Fruit fly (Drosophila melanogaster) Kc167 (cell line): ENCODE measurements around the gene CG42784.

ENCODE experiments used
- Myc ChIP-seq: fragments of >200 bp; optimal IDR thresholded peaks from 2 replicates; lab custom pipeline; 2017; ENCODE audit warnings: missing external identifiers
- Sin3A ChIP-seq: fragments of >200 bp; optimal IDR thresholded peaks from 2 replicates; lab custom pipeline; 2018; ENCODE audit warnings: missing external identifiers
- h ChIP-seq: fragments of >200 bp; optimal IDR thresholded peaks from 3 replicates; lab custom pipeline; 2018; ENCODE audit warnings: missing external identifiers
- insv ChIP-seq: fragments of >200 bp; optimal IDR thresholded peaks from 3 replicates; lab custom pipeline; 2018; ENCODE audit warnings: missing external identifiers
- psq ChIP-seq: fragments of >200 bp; optimal IDR thresholded peaks from 2 replicates; lab custom pipeline; 2017; ENCODE audit warnings: missing external identifiers
- ttk ChIP-seq: sonication (Bioruptor generic); optimal IDR thresholded peaks from 2 replicates; lab custom pipeline; 2017; ENCODE audit warnings: missing external identifiers

The CG42784 gene

DNA sequence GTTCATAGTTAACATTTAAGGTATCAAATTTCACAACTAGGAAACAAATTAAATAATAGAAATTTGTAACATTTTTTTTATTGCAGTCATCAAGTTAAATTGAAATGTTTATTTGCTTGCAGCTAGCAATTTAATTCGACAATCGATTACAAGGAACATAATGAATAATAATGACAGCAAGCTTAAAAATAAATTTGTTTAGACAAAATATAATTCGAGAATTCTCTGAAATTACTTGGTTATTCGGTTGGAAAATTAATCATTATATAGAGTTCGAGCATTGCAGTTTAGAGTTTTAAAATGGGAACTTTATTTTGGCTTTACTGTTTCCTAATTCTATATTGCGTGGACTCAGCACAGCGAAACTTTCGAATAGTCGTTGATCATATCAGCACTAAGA is 115.5 kb downstream of the CG42784 start, which contains the start of gene CG33643:
Gene CG33643, plus strand, starts transcription at position 301 of the 400 bp plus-strand sequence.
- TF ChIP-seq psq (lab: Kevin White, UChicago) (no peak), ttk (lab: Kevin White, UChicago) (no peak), Myc (lab: Kevin White, UChicago) (no peak), Sin3A (lab: Kevin White, UChicago) (no peak), h (no peak), insv (lab: Kevin White, UChicago) (no peak)

DNA sequence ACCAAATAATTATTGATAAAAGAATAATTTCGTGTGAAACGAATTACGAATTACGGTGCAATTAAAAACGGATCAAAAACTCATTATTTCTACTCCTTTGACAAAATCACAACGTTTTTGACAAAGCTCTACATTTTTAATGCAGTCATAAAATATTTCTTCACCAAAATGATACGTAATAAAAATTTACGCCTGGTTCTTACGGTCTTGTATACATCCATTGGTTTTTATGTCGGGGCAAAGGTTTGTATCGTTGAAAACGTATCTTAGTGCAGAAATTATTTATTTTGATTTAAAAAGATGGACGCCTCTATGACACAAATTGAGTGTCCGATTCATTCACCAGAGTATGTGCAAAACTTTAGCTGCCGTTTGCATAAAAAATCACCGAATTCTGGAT is 116.6 kb downstream of the CG42784 start, which contains the start of gene CG33644:
Gene CG33644, plus strand, starts transcription at position 301 of the 400 bp plus-strand sequence.
- TF ChIP-seq psq (lab: Kevin White, UChicago) (no peak), insv (lab: Kevin White, UChicago) (no peak), Sin3A (lab: Kevin White, UChicago) (no peak), Myc (lab: Kevin White, UChicago) (no peak), h (no peak), ttk (lab: Kevin White, UChicago) (no peak)

DNA sequence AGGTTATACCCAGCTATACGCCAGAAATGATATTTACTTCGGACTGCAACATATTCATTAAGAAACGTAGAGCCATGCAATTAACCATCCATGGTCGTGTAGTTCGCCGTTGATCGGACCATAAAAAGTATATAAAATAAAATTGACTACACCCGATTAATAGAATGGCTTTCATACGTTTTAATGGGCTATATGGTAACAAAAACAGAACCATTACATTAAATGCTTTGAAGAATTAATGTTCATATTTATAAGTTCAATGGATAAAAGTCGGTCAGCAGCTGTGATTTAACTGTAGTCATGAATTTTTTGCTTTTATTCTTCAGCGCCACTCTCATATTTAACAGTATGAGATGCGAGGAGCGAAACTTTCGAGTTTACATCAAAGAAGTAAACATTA is 117.3 kb downstream of the CG42784 start, which contains the start of gene CG33645:
Gene CG33645, plus strand, starts transcription at position 301 of the 400 bp plus-strand sequence.
- TF ChIP-seq ttk (lab: Kevin White, UChicago) = no peak
- TF ChIP-seq Myc (lab: Kevin White, UChicago) = no peak
- TF ChIP-seq h = no peak
- TF ChIP-seq Sin3A (lab: Kevin White, UChicago) = no peak
- TF ChIP-seq insv (lab: Kevin White, UChicago) = no peak
- no peak for TF ChIP-seq psq (lab: Kevin White, UChicago)

DNA sequence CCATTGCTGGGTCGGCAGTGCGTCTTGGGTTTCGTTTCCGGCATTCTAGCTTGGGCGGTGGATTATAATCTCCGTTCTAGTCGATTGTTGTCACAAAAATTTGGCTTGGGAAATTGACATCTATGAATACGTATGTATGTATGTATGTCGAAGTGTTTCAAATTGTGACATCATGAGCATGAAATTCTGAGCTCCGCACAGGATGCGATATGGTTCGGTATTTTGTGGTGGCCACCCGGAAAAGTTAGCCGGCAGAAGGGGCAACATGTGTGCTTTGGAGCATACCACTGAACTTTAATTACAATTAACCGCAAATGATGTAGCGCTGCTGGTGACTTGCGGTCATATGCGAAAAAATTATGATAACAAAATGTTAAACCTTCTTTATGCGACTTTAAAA is 120.4 kb downstream of the CG42784 start, which contains the start of gene CG15638:
Gene CG15638, minus strand, starts transcription at position 101 of the 400 bp plus-strand sequence.
- TF ChIP-seq ttk (lab: Kevin White, UChicago) = no peak
- TF ChIP-seq Myc (lab: Kevin White, UChicago) = no peak
- TF ChIP-seq psq (lab: Kevin White, UChicago) = no peak
- TF ChIP-seq Sin3A (lab: Kevin White, UChicago) = no peak
- TF ChIP-seq insv (lab: Kevin White, UChicago) = no peak
- no peak for TF ChIP-seq h

DNA sequence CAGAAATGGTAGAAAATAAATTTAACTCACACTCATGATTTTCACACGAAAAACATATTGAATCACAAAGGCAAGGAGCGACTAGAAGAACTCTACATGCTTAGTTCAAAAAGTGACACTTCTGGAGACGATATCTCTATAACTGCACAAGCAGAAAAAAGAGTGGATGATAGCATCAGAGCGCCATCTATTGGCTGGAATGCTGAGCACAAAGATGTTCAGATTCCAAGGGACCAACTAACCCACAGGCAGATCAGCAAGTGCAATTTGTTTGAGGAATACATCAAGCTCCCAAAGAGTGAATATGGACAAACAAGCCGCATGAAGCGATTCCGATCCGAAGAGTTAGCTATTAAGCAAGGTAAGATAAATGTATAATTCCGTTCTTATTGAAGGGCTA is 125.5 kb downstream of the CG42784 start, which contains the start of gene CG16852:
Gene CG16852, plus strand, starts transcription at position 48 of the 400 bp plus-strand sequence.
- TF ChIP-seq psq (lab: Kevin White, UChicago) (no peak), insv (lab: Kevin White, UChicago) (no peak), Myc (lab: Kevin White, UChicago) (no peak), Sin3A (lab: Kevin White, UChicago) (no peak), h (no peak), ttk (lab: Kevin White, UChicago) (no peak)

DNA sequence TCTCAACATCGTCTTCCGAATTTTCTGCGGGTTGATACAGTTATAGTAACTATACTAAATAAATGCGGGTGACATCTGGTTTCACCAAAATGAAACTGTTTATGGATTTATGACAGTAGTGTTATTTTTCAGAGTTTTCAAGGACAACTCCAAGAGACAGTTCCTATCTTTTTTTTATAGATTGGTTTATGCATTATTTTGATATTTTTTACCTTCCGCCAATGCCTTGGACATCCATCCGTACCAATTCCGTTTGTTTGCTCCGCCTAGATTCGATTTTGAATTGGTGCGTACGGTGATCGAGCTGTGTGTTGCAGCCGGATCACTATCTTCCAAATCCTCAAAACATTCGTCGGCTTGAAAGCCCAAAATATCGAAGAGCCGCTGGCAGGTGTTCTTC is 126.7 kb downstream of the CG42784 start, which contains the start of gene CG16853:
Gene CG16853, plus strand, starts transcription at position 301 of the 400 bp plus-strand sequence.
- no peak for TF ChIP-seq psq (lab: Kevin White, UChicago)
- TF ChIP-seq insv (lab: Kevin White, UChicago) = no peak
- TF ChIP-seq h = no peak
- TF ChIP-seq Sin3A (lab: Kevin White, UChicago) = no peak
- TF ChIP-seq Myc (lab: Kevin White, UChicago) = no peak
- no peak for TF ChIP-seq ttk (lab: Kevin White, UChicago)

DNA sequence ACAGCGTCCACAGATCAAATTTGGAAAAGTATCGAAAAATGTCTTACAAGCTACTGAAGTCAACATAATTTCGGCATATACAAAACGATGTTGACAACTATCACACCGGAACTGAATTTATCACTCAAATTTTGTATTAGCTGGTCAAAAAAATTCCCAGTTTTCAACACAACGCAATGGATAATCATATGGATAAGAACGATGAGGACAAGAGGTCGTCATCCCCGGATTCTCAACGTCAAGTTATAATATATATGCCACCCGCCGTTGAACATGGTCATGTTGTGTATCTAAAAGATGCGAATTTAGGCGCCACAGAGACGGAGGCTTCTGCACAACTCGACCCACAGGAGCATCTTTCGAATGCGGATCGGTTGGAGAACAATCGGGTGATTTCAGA is 127.2 kb downstream of the CG42784 start, which contains the start of gene CG9263:
Gene CG9263, minus strand, starts transcription at position 101 of the 400 bp plus-strand sequence.
- TF ChIP-seq ttk (lab: Kevin White, UChicago) (no peak), h (no peak), Sin3A (lab: Kevin White, UChicago) (no peak)

DNA sequence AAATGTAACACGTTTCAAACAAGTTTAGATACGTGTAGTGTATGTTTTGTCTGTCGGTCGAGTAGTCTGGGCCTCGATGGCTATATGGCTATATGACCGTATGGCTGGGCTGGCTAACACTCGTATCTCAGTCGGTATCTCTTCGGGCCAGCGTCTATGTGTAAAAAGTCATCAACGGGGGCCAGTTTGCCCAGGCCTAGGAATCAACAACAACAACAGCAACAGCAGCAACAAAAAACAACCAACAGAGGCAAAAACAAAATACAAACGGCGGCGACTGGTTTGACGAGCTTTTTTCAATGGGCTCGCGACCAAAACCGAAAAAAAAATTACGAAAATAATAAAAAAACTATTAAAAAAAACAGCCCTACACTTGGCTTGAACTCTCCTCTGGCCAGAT is 130.4 kb downstream of the CG42784 start:
- TF ChIP-seq insv (lab: Kevin White, UChicago) = no peak

DNA sequence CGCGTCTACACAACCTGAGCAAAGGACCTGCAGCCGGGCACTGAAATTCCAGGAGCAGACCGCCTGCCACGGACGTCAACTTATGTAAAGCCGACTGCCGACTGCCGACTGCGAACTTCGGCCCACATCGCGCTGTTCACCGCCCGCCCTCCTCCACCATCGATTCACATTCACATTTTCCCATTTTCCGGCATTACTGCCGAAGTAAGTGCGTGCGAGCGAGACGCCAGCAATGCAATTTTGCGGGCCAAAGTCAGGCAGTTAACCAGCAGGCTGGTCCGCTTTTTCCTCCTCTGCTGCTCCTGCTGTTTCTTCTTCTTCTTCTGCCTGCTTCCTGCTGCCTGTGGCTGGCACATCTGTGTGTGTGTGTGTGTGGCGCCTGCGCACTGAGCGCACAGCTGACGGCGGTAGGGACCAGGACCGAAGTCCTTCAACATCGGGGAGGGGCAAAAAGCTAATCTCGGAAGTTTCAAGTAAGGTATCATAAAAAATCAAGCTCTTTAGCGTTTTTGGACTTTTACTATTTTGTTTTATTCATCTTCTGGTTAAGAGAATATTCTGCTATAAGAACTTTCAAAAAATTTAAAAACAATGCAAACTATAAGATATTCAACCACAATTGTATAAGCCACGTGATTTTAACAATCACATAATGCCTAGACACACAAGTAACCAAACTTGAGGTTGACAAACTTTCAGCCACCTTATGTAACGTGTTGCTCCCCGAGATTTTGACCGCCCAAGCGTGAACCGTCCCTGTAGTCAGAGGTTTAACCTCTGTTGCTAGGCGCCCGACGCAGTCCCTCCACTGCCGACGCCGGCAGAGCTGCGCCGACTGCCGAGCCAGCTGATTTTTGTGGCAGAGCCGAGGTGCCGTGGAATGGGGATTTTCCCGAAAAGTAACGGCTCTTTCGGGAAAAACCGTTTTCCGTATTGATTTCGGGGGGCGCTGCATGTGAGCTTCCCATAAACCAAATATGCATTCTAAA is 132.8 kb downstream of the CG42784 start:
- no peak for TF ChIP-seq Myc (lab: Kevin White, UChicago)
- no peak for TF ChIP-seq insv (lab: Kevin White, UChicago)
- no peak for TF ChIP-seq h
- no peak for TF ChIP-seq Sin3A (lab: Kevin White, UChicago)
- no peak for TF ChIP-seq ttk (lab: Kevin White, UChicago)
- TF ChIP-seq psq (lab: Kevin White, UChicago) = no peak

DNA sequence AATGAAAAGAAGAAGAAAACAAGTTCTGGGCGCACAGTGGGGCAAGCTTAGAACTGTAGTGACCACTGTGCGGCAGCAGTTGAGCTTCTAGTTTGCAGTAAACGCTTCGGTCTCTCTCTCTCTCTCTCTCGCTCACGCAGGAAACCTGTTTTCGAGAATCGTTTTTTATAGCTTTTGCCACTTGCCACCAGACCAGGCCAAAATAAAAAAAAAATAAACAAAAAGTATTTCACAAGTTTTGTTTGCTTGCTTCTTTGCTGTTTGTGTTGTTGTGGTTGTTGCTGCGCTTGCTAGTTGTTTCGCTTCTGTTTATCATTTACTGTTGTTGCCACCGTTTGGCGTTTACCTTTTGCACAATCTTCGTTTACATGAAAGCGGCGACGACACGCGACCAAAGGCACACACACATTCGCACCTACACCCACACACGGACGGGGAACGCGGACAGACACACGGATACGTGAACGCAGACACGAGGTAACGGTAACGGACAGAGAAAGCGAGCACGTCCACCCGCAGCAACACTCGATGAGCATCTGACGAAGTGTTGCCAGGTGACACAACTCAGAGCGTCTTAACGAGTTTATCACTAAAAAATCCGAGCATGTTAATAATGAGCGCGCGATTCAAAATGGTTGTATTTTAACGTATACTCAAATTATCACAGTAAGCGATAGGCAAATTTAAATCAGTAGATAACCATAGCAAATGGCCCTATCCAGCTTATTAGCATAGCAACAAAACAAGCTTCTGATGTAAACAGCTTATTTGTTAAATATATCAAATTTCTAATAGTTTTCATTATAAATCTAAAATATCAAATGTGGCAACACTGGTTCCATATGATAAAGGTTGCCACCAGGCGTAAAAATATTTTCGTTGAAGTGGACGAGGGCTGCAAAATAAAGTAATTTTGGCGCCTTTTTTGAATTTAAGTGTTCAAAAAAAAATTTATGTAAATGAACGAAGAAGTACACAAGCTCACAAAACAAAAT is 133.9 kb downstream of the CG42784 start, which contains the start of gene B4:
Gene B4, minus strand, starts transcription at position 543 of the 995 bp plus-strand sequence.
- TF ChIP-seq Myc (lab: Kevin White, UChicago) (no peak), Sin3A (lab: Kevin White, UChicago) (no peak), psq (lab: Kevin White, UChicago) (no peak), ttk (lab: Kevin White, UChicago) (no peak)
